Worm (Caenorhabditis elegans): ENCODE data around the gene T25D10.1.

DNA sequence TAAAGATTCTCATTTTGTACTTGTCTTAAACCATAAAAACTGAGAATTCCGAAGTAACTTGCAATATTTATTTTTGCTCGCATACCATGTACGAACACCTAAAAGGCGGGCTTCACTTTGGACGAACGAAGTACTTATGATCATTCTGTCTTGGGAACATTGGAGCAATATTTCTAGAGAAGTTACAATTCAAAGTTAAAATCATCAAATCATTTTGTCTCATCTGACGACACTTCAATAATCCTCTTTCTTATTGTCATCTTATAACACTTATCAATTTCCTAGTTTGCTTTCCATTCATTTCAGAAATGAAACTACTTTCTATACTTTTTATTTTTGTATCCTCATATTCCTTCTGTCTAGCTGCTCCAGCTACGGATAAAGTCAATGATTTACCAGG, 36.5 kb upstream of the T25D10.1 start, which contains the start of gene ctsa-4.1:
- TF ChIP-seq aly-2 (tag; optimal IDR thresholded peaks at IDR 0.05) (no peak), egl-27 (tag; optimal IDR thresholded peaks at IDR 0.05) (no peak), snpc-4 (tag; optimal IDR thresholded peaks at IDR 0.05) (no peak), mab-9 (GFP tag; IDR thresholded peaks at IDR 0.05) (no peak), nhr-28 (tag; optimal IDR thresholded peaks at IDR 0.05) (no peak), nhr-20 (tag; optimal IDR thresholded peaks at IDR 0.05) (no peak), blmp-1 (tag; optimal IDR thresholded peaks at IDR 0.05) (no peak)

Data from whole organism, L1 larva.